Fruit fly (Drosophila melanogaster): Measurements from ENCODE around the gene spn-D.

Gene spn-D

DNA sequence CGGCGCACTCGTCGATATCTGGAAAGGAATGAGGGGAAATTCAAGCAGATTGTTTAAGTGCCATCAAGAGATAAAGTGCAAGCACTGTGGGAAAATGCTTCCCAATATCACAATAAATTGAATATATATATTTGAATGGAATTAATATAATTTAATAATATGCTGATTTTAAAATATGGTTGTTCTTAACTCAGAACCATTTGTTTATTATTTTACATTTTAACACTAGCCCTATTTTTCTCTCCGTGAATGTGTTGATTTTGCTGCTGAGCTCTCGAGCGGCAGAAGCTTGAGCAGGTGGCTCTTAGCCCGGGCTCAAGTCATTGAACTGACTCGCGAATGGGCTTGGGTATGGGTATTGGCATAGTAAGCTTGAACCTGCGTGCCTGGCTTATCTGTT lies 12.1 kb downstream of the spn-D start:
- TF ChIP-seq noc (tag; optimal IDR thresholded peaks at IDR 0.05): no peak

DNA sequence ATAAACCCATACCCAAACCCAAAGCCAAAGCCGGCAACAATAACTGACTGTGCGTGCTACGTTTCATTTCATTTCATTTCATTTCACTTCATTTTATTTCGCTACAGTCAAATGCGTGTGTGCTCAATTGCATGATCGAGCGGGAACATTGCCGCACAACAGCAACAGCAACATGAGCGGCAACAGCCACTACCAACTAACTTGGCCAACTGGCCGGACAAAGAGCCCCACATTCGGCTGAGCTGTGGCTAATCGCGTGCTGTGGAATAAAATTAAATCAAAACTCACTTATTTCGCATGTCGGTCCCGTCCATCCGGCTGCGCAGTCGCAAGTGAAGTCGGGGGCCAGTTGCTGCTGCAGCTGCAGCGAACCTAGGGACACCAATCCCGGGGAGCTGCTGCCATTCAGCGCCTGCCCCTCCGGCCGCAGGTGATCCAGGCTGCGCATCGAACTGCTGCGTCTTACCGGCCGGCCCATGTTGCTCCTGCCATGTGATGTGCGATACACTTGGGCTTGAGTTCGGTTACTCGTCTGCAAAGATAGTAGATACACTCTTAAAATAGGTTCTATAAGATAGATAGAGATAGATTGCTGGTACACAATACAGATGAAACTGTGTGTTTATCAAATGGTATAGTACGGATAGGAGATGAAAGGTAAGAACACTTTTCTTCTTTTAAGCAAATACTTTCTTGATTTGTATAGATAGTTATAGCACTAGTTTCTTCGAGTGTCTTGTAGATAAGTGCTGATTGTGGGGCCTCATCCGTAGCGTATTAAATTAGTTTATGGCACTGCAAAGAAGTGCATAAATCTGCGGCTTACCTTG lies 13.2 kb downstream of the spn-D start:
- TF ChIP-seq noc (tag; optimal IDR thresholded peaks at IDR 0.05): no peak

DNA sequence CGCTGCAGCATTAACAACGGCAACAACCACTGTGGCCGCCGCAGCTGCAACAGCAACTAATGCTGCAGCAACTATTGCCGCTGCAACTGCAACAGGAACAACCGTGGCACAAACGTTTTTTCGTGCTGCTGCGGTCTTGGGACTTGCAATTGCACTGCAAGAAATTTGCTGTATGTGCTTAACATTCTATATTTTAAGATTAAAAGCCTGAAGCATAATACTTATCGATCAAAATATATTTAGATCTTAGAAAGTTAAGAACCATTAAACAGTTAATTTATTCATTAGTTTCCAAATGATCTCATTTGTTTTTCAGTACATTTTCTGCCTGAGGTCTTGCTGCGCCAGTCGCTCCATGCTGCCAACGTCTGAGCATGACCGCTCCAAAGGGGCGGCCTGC lies 15.6 kb downstream of the spn-D start:
- no peak for TF ChIP-seq noc (tag; optimal IDR thresholded peaks at IDR 0.05)

DNA sequence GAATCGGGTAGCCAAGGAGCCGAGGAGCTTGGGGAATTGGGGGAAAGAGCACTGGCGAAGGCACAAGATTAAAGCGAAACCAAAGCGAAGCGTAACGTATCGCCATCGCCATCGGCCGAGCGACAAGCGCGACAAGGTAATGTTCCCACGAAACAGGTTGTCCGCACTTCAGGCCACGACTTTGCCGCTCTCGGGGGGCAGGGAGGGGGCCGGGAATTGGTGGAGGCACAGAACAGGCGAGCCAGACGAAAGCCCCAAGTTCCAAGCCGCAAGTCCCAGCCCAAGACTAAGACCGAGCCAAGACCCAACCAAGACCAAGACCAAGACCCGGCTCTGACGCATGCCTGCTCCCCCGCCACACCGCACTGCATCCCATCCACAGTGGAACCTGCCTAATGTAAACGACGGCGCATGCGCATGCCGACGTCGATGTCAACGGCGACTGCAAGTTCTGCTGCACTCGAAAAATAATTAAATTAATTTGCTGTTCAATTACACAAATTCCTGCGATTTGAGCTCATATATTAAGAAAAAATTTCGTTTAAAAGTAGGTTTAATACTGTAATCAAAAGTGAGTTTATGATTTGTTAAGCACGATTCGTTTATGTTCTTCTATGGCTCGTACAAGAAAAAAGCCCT lies 20.5 kb downstream of the spn-D start:
- TF ChIP-seq noc (tag; optimal IDR thresholded peaks at IDR 0.05): no peak

DNA sequence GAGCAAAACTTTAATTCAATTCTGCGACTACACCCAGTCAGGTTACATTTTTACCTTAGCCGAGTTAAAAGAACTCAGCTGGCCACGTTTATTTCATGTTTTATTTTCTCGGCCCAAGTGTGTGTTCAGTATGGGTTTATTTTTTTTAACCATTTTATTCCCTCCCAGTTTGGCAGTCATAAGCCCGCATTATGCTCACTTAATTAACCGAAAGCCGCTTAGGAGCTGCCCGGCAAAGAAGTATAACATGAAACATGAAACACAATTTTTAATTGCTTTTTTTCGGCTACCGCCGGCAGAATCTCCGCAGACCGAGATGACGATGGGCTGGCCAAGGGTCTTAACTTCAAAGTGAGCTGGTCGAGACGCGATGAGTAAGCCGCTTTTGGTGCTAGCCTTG lies 21.3 kb downstream of the spn-D start:
- no peak for TF ChIP-seq noc (tag; optimal IDR thresholded peaks at IDR 0.05)

DNA sequence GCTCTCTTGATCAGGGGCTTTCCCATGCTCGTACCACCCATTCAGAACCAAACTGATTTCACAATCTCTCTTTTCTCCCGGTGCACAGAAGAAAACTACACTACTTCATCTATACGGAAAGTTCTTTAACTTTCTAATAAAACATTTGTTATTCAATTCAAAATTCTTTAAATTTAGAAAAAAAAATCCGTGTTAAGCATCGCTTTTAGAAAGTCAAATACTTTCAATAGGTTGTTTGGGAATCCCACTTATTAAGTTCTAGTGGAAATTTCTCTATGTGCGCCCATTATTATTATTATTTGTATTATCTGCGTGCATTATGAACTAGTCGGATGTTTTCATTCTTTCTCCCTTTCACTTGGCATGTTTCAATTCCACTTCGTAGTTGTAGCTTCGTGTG lies 27.6 kb downstream of the spn-D start:
- TF ChIP-seq noc (tag; optimal IDR thresholded peaks at IDR 0.05): no peak

DNA sequence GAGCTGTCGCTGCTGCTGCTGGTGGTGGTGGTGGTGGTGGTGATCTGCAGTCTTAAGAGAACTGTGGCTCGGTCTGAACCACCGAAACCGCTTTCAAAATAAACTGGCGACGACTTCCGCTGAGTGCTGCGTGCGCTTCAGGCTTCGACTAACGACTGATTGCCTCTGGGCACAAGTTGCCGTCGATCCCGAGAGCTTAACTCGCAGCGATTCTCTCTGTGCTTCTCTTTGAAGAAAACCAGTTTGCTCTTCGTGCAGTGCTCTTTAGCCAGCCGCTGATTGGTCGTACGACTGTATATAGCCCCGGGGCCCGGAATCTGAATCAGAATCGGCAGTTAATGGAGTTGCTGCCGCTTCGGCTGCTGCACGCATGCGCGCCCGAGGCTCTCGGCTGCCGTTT lies 28.6 kb downstream of the spn-D start, which contains the start of gene Ser:
Gene Ser (minus strand): TSS at position 162 of the 400 bp plus-strand sequence.
- no peak for TF ChIP-seq noc (tag; optimal IDR thresholded peaks at IDR 0.05)

DNA sequence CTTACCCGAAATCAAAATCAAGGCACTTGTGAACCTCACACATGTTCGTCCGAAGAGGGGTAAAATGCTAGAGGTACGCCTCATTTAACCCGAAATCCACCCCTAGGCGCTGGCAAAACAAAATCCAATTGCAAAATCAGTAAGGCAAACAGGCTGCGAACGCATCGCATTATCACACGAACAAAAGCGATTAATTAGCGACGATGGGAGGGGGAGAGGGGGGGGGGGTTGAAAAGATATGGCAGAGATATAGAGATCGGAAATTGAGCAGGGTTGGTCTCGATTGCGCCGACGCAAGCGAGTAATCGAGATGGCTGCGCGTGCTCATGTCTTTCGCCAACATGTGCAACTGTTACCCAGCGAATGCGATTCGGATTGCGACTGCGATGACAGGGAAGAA lies 31.4 kb downstream of the spn-D start:
- TF ChIP-seq noc (tag; optimal IDR thresholded peaks at IDR 0.05): no peak

DNA sequence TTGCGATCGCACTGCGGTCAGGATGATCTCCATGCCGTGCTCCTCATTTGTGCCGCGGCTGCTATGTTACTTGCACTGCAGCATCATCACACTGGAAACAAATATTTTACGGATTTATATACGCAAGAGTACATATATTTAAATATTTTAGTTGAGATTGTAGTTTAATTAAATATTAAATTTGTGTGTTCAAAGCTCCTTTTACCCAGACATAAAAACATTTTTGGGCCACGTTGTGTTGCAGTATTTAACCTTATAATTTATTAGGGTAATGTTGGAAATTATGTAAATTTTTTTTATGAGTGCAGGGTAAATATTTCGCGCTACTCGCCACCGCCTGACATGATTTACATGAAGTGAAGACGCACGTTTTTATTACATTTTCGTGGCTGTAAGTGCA lies 32.1 kb downstream of the spn-D start:
- no peak for TF ChIP-seq noc (tag; optimal IDR thresholded peaks at IDR 0.05)

DNA sequence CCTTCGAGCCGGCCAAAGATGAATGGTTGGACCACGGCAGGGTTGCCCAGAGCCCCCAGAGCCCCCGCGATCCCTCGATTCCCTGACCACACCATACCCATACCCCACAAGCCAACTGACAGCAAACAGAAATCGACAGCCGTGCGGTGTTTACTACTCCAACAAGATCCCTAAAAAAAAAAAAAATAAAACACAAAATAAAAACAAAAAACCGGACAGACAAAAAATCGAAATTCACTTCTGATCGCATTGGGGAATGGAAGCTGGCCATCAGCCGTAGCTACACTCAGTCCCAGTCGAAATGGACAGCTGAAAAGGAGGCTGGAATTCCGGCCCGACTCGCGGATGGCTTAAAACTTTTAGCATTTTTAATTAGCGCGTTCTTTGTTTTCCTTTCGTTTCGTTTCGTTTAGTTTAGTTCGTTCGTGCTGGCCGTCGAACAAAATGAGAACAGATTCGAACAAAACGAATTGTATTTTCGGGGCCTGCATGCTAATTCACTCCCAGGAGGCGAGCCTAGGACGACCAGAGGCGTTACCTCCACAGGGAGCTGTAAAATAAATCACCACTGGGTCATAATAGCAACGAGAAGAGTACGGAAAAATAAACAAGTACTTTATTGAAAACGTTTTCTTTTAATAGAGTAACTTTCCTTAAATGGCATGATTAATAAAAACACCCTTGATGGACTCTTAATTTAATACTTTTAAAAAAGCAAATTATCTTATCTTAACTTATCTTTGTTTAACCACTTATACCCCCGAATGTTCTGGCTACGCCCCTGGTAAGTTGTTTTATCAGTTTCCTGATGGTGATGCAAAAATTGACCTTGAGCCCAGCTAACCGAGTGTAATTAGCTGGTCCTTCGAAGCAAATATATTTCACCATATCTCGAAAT lies 33.6 kb downstream of the spn-D start:
- TF ChIP-seq noc (tag; optimal IDR thresholded peaks at IDR 0.05): no peak

DNA sequence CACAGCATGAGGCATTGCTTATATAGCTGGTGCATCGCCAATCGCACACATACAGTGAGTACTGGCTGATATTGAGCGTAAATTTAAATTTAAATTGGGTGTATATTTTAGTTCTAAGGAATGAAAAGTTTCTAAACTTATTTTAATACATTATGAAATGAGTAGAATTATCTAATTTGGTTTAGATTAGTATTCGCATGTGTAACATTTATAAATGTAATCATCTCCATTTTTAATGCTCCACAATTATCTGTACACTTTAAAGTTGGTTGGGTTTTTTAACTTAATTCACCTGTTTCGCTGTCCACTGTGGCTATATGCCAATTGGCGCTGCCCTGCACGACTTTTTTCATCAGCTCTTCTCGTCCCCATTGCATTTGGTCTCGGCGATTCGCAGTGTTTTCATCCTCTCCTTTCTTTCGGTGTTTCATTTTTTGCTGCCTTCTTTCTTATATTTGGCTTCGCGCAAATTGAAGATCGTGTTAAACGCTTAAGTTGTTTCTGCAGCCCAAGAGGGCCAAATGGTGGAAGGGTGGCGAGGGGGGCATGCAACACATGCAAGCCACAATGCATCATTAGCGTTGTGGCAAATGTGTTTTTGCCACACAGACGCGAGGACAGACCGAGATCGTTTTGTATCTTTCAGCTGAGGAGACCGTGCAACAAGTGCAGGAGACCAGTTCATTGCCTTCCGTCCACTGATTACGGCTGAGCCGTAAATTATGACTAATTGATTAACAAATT lies 36.2 kb downstream of the spn-D start:
- TF ChIP-seq noc (tag; optimal IDR thresholded peaks at IDR 0.05): no peak

DNA sequence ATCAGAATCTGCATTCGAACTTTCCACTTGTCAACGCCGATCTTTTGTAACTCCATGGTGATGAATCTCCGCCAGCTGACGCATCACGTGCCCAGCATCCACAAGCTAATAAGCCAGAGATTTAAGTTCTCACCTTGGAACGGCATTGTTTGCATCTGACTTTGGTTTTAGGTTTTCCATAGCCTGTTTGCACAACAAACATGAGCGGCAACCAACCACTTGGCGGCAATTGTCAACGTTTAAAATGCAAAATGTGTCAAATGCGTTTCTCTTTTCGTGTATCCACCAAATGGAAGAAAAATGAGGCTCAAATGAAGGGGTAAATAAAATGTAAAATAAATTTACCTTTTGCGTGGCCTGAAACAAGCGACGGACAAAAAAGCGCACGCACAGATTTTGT lies 36.8 kb downstream of the spn-D start:
- TF ChIP-seq noc (tag; optimal IDR thresholded peaks at IDR 0.05): no peak

DNA sequence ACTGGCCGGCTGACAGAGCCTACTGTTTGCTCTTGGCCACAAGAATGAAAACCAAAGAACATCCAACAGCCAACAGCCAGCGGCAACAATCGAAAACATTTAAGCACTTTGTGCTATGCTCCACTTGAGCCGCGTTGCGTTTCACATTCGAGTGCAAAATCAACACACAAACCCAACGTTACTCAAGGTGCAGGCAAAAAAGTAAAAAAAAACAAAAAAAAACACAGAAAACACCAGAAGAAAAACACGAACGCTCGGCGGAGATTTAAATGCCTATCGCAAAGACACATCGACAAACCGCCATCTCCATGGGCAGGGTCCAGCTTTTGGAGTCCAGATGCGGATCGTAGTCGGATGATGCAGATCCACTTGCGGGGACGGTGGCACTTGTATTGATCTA lies 38.3 kb downstream of the spn-D start:
- no peak for TF ChIP-seq noc (tag; optimal IDR thresholded peaks at IDR 0.05)

DNA sequence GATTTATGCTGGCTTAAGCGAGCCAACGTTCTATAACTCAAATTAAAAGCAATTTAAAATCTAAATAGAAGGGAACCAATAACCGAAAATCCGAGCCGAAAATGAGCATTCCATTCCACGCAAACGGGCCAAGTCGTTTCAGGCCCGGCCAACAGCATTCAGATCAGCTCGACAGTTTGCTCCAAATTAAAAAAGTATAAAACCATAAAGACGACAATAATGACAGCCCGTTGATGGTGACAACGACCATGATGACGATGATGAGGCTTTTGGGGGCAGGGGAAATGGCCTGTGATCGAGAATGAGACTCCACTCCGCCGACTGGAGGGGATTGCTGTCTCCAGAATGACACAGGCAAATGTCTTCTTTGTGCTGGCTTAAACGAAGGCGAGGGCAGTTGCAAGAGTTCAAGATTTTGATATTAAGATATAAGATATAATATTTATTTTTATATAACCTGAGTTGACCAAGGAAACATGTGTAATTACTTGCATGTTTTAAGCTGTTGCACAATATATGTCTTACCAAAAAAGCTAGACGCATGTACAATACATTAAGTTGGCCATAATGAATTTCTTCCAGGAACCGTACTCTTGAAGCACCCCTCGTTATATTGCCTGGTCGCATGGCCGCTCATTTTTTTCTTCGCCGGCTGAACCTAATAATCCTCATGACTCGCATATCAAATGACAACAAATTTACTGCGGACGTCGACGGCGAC lies 39.3 kb downstream of the spn-D start:
- TF ChIP-seq noc (tag; optimal IDR thresholded peaks at IDR 0.05): peak; percentile 50

DNA sequence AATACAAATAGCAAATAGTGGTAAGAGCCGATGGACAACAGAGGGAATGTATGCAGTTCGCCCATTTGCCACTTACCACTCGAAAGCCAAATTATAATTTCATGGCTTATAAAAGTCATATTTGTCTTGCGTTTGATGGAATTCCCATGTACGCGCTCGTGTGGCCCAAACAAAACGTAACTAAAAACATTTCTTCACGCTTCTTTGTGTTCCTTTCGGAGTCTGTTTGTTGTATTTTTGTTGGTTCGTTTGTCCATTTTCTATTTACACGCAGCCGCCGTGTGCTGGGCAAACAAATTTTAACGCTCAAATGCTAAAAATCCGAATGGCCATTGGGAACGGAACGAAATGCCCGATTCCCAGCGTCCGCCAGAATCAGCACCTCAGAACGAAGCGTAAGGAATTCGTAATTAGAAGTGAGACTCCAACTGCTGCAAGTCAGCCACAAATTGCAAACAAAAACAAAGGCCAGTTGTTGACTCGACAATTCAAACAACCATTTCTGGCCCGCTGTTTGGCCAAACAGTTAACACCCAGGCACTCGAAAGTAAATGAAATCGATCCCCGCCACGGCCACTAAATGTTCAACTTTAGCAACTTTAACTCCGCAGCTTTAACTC lies 43.3 kb downstream of the spn-D start:
- no peak for TF ChIP-seq noc (tag; optimal IDR thresholded peaks at IDR 0.05)
